Worm (Caenorhabditis elegans): ENCODE data around the gene F19G12.3.

ce11 chrX:1384538-1384937 is 40.1 kb upstream of the F19G12.3 start, which contains the start of gene F56C3.8:
- TF ChIP-seq him-1 (tag; optimal IDR thresholded peaks at IDR 0.05) = no peak
- TF ChIP-seq W03F9.2 (tag; optimal IDR thresholded peaks at IDR 0.05) = no peak
- TF ChIP-seq dao-5 (tag; optimal IDR thresholded peaks at IDR 0.05) = no peak
